Worm (Caenorhabditis elegans): ENCODE measurements around the gene C05C8.5.

C05C8.5 gene

DNA sequence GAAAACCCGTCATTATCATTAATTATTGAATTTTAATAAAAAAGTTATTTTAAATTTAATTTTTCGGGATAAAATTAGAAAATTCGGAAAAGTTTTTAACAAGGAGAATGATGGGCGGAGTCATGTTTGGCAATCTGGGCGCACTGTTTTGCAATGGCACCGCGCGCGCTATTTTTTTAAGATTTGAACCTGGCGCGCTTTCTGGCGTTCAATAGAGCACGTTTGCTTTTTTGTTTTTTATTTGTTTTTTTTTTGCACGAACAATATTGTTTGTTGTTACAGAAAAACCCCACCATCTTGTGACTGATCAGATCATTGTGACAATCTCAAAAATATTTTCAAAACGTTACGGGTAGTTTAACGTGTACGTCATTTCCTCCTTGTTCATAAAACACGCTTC is 2.5 kb upstream of the C05C8.5 start, which contains the start of gene hyls-1 (continued):
- TF ChIP-seq B0019.2 (GFP tag; conservative IDR thresholded peaks at IDR 0.05) (0 out of 2 replicates have a peak, but pooled peaks have one; percentile 12), bed-2 (GFP tag; IDR thresholded peaks at IDR 0.05) (no peak), tbx-9 (tag; optimal IDR thresholded peaks at IDR 0.05; ENCODE audit: borderline replicate concordance) (no peak), ama-1 (optimal IDR thresholded peaks at IDR 0.05) (no peak), ama-1 (GFP tag; optimal IDR thresholded peaks at IDR 0.05) (no peak), Y79H2A.3 (GFP tag; conservative IDR thresholded peaks at IDR 0.05) (no peak), ceh-91 (GFP tag; IDR thresholded peaks at IDR 0.05) (peak; percentile 77), madf-8 (GFP tag; conservative IDR thresholded peaks at IDR 0.05) (peak; percentile 64), ztf-26 (tag; optimal IDR thresholded peaks at IDR 0.05) (no peak), ekl-4 (GFP tag; IDR thresholded peaks at IDR 0.05) (peak; percentile 63), ztf-3 (GFP tag; optimal IDR thresholded peaks at IDR 0.05) (no peak), hmg-20 (GFP tag; IDR thresholded peaks at IDR 0.05) (peak; percentile 25; the same call in 1 of the 2 replicates), tbp1 (GFP tag; optimal IDR thresholded peaks at IDR 0.05) (peak; percentile 42), nhr-80 (tag; optimal IDR thresholded peaks at IDR 0.05) (peak; percentile 19), atf-7 (tag; optimal IDR thresholded peaks at IDR 0.05) (no peak), mxl-1 (tag; optimal IDR thresholded peaks at IDR 0.05) (no peak), attf-5 (GFP tag; optimal IDR thresholded peaks at IDR 0.05) (peak; percentile 87), F33H1.4 (GFP tag; IDR thresholded peaks at IDR 0.05) (peak; percentile 63), zfh-2 (GFP tag; conservative IDR thresholded peaks at IDR 0.05) (no peak), nhr-179 (tag; optimal IDR thresholded peaks at IDR 0.05) (no peak), dpff-1 (tag; optimal IDR thresholded peaks at IDR 0.05) (no peak), rec-8 (tag; optimal IDR thresholded peaks at IDR 0.05) (no peak), Y53F4B.3 (GFP tag; IDR thresholded peaks at IDR 0.05) (no peak), snpc-1.3 (tag; optimal IDR thresholded peaks at IDR 0.05; ENCODE audit: insufficient read depth) (peak; percentile 44), bed-1 (GFP tag; IDR thresholded peaks at IDR 0.05) (no peak), ceh-100 (GFP tag; IDR thresholded peaks at IDR 0.05) (peak; percentile 74), lsy-27 (tag; optimal IDR thresholded peaks at IDR 0.05; ENCODE audit: borderline replicate concordance, insufficient read depth) (peak; percentile 7), B0336.3 (GFP tag; IDR thresholded peaks at IDR 0.05) (0 out of 2 replicates have a peak, but pooled peaks have one; percentile 40), madf-10 (tag; optimal IDR thresholded peaks at IDR 0.05) (no peak), pha-4 (tag; optimal IDR thresholded peaks at IDR 0.05) (peak; percentile 74), Y53G8AR.9 (GFP tag; conservative IDR thresholded peaks at IDR 0.05) (peak; percentile 65; the same call in 1 of the 2 replicates), ceh-79 (tag; optimal IDR thresholded peaks at IDR 0.05) (no peak), ztf-18 (tag; optimal IDR thresholded peaks at IDR 0.05) (peak; percentile 53), snpc-1.1 (tag; optimal IDR thresholded peaks at IDR 0.05; ENCODE audit: insufficient read depth) (no peak), lin-40 (tag; optimal IDR thresholded peaks at IDR 0.05) (peak; percentile 72), F10E7.11 (tag; optimal IDR thresholded peaks at IDR 0.05) (no peak), aptf-2 (GFP tag; conservative IDR thresholded peaks at IDR 0.05) (no peak), sdz-38 (tag; optimal IDR thresholded peaks at IDR 0.05) (no peak), ZK185.1 (tag; optimal IDR thresholded peaks at IDR 0.05; ENCODE audit: poor library complexity, severe bottlenecking) (peak; percentile 72), Y95B8A.8 (GFP tag; IDR thresholded peaks at IDR 0.05) (no peak), egl-44 (GFP tag; IDR thresholded peaks at IDR 0.05) (no peak), die-1 (tag; optimal IDR thresholded peaks at IDR 0.05) (no peak), ztf-6 (GFP tag; IDR thresholded peaks at IDR 0.05) (no peak), lin-26 (GFP tag; IDR thresholded peaks at IDR 0.05) (no peak), T07F8.4 (tag; optimal IDR thresholded peaks at IDR 0.05) (no peak), Y56A3A.18 (GFP tag; IDR thresholded peaks at IDR 0.05) (no peak), rpc-1 (optimal IDR thresholded peaks at IDR 0.05) (peak; percentile 31), rpc-1 (tag; optimal IDR thresholded peaks at IDR 0.05) (no peak), K11D2.4 (GFP tag; IDR thresholded peaks at IDR 0.05) (peak; percentile 55; the same call in 1 of the 2 replicates)

All from whole organism, young adult.